Fruit fly (Drosophila melanogaster) whole organism: Measurements from ENCODE around the gene HIPP1.

Source experiments
- CG8478 ChIP-seq: fragments of >200 bp; optimal IDR thresholded peaks from 2 replicates; lab custom pipeline; 2018; ENCODE audit warnings: inconsistent platforms
- EcR ChIP-seq, 2 experiments: fragments of >200 bp; optimal IDR thresholded peaks; 2 replicates each; lab custom pipeline; 2017; ENCODE audit warnings: missing biosample characterization in 2 of 2, missing genetic modification characterization in 2 of 2, missing genetic modification reagents in 2 of 2
- pan ChIP-seq: fragments of >200 bp; optimal IDR thresholded peaks from 2 replicates; lab custom pipeline; 2017
- psq ChIP-seq: fragments of >200 bp; optimal IDR thresholded peaks from 2 replicates; lab custom pipeline; 2017
- usp ChIP-seq: fragments of >200 bp; optimal IDR thresholded peaks from 2 replicates; lab custom pipeline; 2017; ENCODE audit warnings: missing biosample characterization, missing genetic modification characterization, mixed read lengths

DNA sequence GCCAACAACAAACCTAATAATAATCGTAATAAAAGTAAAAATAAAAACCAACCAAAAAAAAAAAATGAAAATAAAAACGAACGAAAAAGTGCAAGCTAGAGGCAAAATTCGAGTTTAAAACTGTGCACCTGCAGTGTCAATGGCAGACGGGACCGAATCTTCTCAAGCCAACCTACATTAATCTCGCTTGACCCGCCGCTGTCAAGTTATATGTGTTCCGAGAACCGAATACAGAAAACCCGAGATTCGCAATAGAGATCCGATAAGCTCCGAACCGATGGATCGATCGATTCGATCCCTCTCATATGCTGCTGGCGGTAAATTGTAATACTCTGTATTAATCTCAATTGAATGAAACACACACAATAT lies 36.8 kb upstream of the HIPP1 start:
- TF ChIP-seq usp (GFP tag; lab: Kevin White, UChicago) (no peak), pan (no peak), psq (lab: Kevin White, UChicago) (no peak), EcR (GFP tag; optimal IDR thresholded peaks at IDR 0.05; lab: Kevin White, UChicago) (no peak), CG8478 (lab: Kevin White, UChicago) (no peak)
